Fruit fly (Drosophila melanogaster): ENCODE results near the gene Rpn10.

The Rpn10 gene

DNA sequence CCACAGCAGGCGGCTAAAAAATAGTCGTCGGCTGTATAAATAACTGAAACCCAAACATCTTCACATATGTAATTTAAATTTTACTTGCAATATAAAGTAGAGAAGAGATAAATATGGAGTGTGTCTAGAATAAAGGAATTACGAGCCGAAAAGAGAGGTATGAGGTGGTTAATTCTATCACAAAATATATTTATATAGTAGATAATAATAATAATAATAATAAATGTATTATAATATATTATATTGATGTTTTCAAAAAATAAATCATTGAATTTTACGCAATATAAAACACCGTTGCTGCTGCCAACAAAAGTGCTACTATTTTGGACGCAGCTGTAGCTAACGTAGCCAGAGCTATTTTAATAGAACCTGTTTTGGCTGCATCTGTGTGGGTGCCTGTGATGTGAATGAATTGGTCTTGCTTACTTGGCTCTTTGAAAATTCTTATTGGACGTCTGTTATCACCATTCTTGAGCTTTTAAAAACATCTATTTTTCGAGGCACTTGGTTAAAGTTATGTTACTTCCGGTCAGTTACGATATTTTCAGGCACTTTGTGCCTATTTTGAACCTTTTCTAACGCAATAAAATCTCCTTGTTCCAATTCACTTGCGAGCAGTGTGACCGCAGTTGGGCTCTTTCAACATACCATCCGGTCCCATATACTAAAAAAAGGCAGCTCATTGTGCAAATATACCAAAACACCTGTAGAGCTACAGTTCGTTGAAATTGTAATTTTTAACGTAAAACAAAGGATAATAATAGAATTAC lies 39.8 kb upstream of the Rpn10 start, which contains the start of gene Hr78 (continued):
- TF ChIP-seq Met (GFP tag; optimal IDR thresholded peaks at IDR 0.05) = peak; percentile 59
- TF ChIP-seq CG9139 (GFP tag; optimal IDR thresholded peaks at IDR 0.05) = peak; percentile 57
- TF ChIP-seq CG34406 (GFP tag; optimal IDR thresholded peaks at IDR 0.05) = peak; percentile 89
- peak; percentile 60 for TF ChIP-seq Lpt (GFP tag; optimal IDR thresholded peaks at IDR 0.05)
- TF ChIP-seq acj6 (GFP tag; optimal IDR thresholded peaks at IDR 0.05) = peak; percentile 79
- TF ChIP-seq OdsH (GFP tag; optimal IDR thresholded peaks at IDR 0.05) = peak; percentile 76
- no peak for TF ChIP-seq dac (GFP tag; optimal IDR thresholded peaks at IDR 0.05)
- no peak for TF ChIP-seq Sox102F (GFP tag; optimal IDR thresholded peaks at IDR 0.05)
- peak; percentile 44 for TF ChIP-seq CG8319 (GFP tag; optimal IDR thresholded peaks at IDR 0.05)
- peak; percentile 42 for TF ChIP-seq CG11902 (GFP tag; optimal IDR thresholded peaks at IDR 0.05)
- no peak for TF ChIP-seq svp (GFP tag)
- peak; percentile 84 for TF ChIP-seq CG16779 (tag; optimal IDR thresholded peaks at IDR 0.05)
- peak; percentile 53; the same call in 1 of the 2 replicates for TF ChIP-seq CG11294 (GFP tag; IDR thresholded peaks at IDR 0.05)
- TF ChIP-seq eg (GFP tag; IDR thresholded peaks at IDR 0.05) = peak; percentile 80
- TF ChIP-seq Ets96B (tag; optimal IDR thresholded peaks at IDR 0.05) = peak; percentile 82
- TF ChIP-seq CG6808 (GFP tag; optimal IDR thresholded peaks at IDR 0.05) = peak; percentile 80
- peak in 1 of 2 experiments; percentile 84 for TF ChIP-seq ss (GFP tag; optimal IDR thresholded peaks at IDR 0.05)
- TF ChIP-seq Hr4 (GFP tag; optimal IDR thresholded peaks at IDR 0.05) = no peak
- no peak for TF ChIP-seq salr (GFP tag; optimal IDR thresholded peaks at IDR 0.05)
- TF ChIP-seq CG6854 (GFP tag; optimal IDR thresholded peaks at IDR 0.05) = peak; percentile 56
- TF ChIP-seq CG10669 (GFP tag; optimal IDR thresholded peaks at IDR 0.05) = peak; percentile 73
- peak; percentile 48 for TF ChIP-seq fd59A (GFP tag; optimal IDR thresholded peaks at IDR 0.05)
- peak; percentile 89 for TF ChIP-seq Eip78C (GFP tag)
- TF ChIP-seq Eip75B (GFP tag; optimal IDR thresholded peaks at IDR 0.05) = peak; percentile 34
- no peak for TF ChIP-seq Hr39 (GFP tag; optimal IDR thresholded peaks at IDR 0.05)
- peak; percentile 88 for TF ChIP-seq achi (GFP tag; optimal IDR thresholded peaks at IDR 0.05)
- peak; percentile 92 for TF ChIP-seq CG32006 (GFP tag; optimal IDR thresholded peaks at IDR 0.05)
- peak; percentile 2 for TF ChIP-seq CG31627 (GFP tag; optimal IDR thresholded peaks at IDR 0.05)
- peak; percentile 28 for TF ChIP-seq fkh (GFP tag; optimal IDR thresholded peaks at IDR 0.05)
- peak; percentile 91 for TF ChIP-seq CG8119 (GFP tag; IDR thresholded peaks at IDR 0.05)
- TF ChIP-seq CG1621 (tag; optimal IDR thresholded peaks at IDR 0.05) = peak; percentile 36
- TF ChIP-seq Blimp-1 (GFP tag; optimal IDR thresholded peaks at IDR 0.05) = peak; percentile 52
- TF ChIP-seq CG8632 (GFP tag; optimal IDR thresholded peaks at IDR 0.05) = peak; percentile 91
- TF ChIP-seq Smox (GFP tag; optimal IDR thresholded peaks at IDR 0.05) = no peak
- peak; percentile 76 for TF ChIP-seq esn (GFP tag; optimal IDR thresholded peaks at IDR 0.05)
- peak; percentile 73 for TF ChIP-seq CG4318 (GFP tag; optimal IDR thresholded peaks at IDR 0.05)
- TF ChIP-seq Hr38 (GFP tag; optimal IDR thresholded peaks at IDR 0.05) = no peak

DNA sequence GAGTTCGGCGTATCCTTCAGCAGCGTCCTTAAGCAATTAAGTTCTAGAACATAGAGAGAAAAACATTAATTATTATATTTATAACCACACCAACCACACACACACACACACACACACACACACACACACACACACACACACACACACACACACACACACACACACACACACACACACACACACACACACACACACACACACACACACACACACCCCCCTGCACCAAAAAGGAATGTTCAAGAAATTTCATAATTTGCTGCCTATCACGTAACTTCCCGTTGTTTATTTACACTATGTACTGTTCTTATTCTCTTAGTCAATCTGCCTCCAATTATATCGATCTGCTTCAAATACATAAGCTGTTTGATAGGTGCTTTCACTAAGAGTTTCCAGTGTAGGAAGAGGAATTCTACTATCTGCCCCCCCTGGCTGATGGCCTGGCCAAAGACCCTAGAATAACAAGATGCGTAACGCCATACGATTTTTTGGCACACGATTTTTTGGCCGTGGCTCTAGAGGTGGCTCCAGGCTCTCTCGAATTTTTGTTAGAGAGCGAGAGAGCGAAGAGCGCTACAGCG lies 38.3 kb upstream of the Rpn10 start:
- TF ChIP-seq vri (GFP tag; optimal IDR thresholded peaks at IDR 0.05) = peak; percentile 7

DNA sequence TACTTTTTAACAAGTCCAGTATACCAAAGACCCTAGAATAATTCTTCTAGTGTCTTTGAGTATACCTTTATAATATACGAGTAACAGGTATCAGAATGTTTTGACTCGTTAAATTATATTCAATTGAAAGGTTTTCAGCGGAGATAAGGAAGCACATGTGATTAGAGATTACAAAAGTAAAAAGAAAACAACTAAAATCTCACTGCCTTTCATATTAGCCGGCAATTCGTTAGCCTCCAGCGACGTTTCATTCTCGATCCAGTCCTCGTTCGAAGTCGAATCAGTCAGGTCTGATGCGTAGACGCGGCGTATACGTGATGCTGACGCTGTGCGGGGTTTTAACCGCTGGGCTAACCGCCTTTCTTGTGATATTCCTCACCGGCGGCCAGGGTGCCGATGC lies 35.6 kb upstream of the Rpn10 start, which contains the start of gene Est-Q:
Est-Q (plus strand) TSS at position 250 of the 400 bp plus-strand sequence.
- no peak for TF ChIP-seq Sox15 (GFP tag; optimal IDR thresholded peaks at IDR 0.05)
- no peak for TF ChIP-seq Hr39 (GFP tag; optimal IDR thresholded peaks at IDR 0.05)
- TF ChIP-seq CG11902 (GFP tag; optimal IDR thresholded peaks at IDR 0.05) = no peak
- TF ChIP-seq CG11762 (GFP tag; optimal IDR thresholded peaks at IDR 0.05; ENCODE audit: insufficient read depth) = no peak
- TF ChIP-seq vri (GFP tag; optimal IDR thresholded peaks at IDR 0.05) = peak; percentile 24
- TF ChIP-seq Eip93F (GFP tag; optimal IDR thresholded peaks at IDR 0.05) = no peak

Measured in whole organism, prepupa.